Worm (Caenorhabditis elegans) whole organism, young adult: ENCODE measurements around the gene pha-1.

Experiments
- B0261.1 ChIP-seq: sonication (generic microtip); optimal IDR thresholded peaks from 2 replicates; lab custom pipeline; 2016; ENCODE audit warnings: mild to moderate bottlenecking, missing genetic modification characterization, moderate library complexity, missing compliant biosample characterization
- ceh-40 ChIP-seq: fragments of 200-800 bp; sonication (Bioruptor generic); IDR thresholded peaks from 2 replicates; pipeline ENCODE4 v1.3.6; 2022; ENCODE audit warnings: missing genetic modification characterization, missing compliant biosample characterization
- efl-1 ChIP-seq: fragments of 150-350 bp; optimal IDR thresholded peaks from 2 replicates; lab custom pipeline; 2014; ENCODE audit warnings: missing biosample characterization, missing genetic modification reagents, missing genetic modification characterization
- egrh-3 ChIP-seq: fragments of 200-800 bp; sonication (Bioruptor generic); IDR thresholded peaks from 2 replicates; pipeline ENCODE4 v1.3.6; 2022; ENCODE audit warnings: missing genetic modification reagents, missing genetic modification characterization, missing compliant biosample characterization
- pha-4 ChIP-seq: fragments of 150-350 bp; sonication (generic microtip); optimal IDR thresholded peaks from 2 replicates; lab custom pipeline; 2014; ENCODE audit warnings: missing biosample characterization, missing genetic modification reagents, missing genetic modification characterization
- snpc-3.4 ChIP-seq: sonication (generic microtip); optimal IDR thresholded peaks from 2 replicates; lab custom pipeline; 2017; ENCODE audit warnings: missing genetic modification characterization, mild to moderate bottlenecking, missing compliant biosample characterization, antibody characterized with exemption, moderate library complexity, missing genotype, missing genetic modification reagents
- xnd-1 ChIP-seq: sonication (generic microtip); optimal IDR thresholded peaks from 2 replicates; lab custom pipeline; 2016; ENCODE audit warnings: missing genotype, missing genetic modification reagents, missing genetic modification characterization, missing compliant biosample characterization
- zim-3 ChIP-seq: sonication (generic microtip); optimal IDR thresholded peaks from 2 replicates; lab custom pipeline; 2017; ENCODE audit warnings: mild to moderate bottlenecking, missing genetic modification characterization, moderate library complexity, missing compliant biosample characterization
- ztf-28 ChIP-seq: fragments of 200-800 bp; sonication (Bioruptor generic); IDR thresholded peaks from 2 replicates; pipeline ENCODE4 v1.3.6; 2022; ENCODE audit warnings: missing genetic modification reagents, missing genetic modification characterization, missing compliant biosample characterization

DNA sequence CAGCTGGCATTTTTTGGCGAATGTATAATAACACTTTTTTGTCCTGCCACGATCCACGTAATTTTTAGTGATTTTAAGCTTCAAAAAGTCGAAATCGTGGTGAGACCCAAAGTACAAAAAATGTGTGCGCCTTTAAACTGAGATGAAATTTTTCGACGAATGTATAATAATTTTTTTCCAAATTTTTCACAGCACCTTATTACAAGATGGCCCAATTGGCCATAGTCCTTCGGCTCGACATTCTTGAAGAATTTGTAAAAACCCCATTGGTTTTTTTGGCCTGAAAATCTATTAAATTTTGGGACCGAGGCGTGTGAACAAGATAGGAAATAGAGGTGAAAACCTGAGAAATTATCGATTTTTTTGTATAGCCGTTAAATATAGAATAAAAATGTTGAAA lies 15.6 kb upstream of the pha-1 start:
- TF ChIP-seq snpc-3.4 (no peak), ceh-40 (GFP tag; lab: Robert Waterston, UW) (no peak), B0261.1 (tag; lab: Kevin White, UChicago) (no peak), egrh-3 (GFP tag; lab: Robert Waterston, UW) (no peak), ztf-28 (no peak), pha-4 (tag; lab: Kevin White, UChicago) (no peak), efl-1 (no peak), zim-3 (tag; lab: Kevin White, UChicago) (no peak), xnd-1 (tag; lab: Kevin White, UChicago) (no peak)
